Worm (Caenorhabditis elegans) whole organism, L3 larva: ENCODE results near the gene tre-2.

ENCODE experiments used
- R02D3.7 ChIP-seq: fragments of 150-350 bp; optimal IDR thresholded peaks from 2 replicates; lab custom pipeline; 2014; ENCODE audit warnings: missing biosample characterization, missing genetic modification characterization
- ZK546.5 ChIP-seq: sonication (generic microtip); optimal IDR thresholded peaks from 2 replicates; lab custom pipeline; 2017; ENCODE audit warnings: missing biosample characterization, missing genetic modification characterization
- ceh-82 ChIP-seq: fragments of 150-350 bp; optimal IDR thresholded peaks from 2 replicates; lab custom pipeline; 2014; ENCODE audit warnings: missing biosample characterization, missing genetic modification characterization
- elt-3 ChIP-seq, 3 experiments: fragments of 150-350 bp in 1 of 3; sonication (generic microtip) in 2 of 3; optimal IDR thresholded peaks; 2 replicates in 2 of 3; 4 replicates in 1 of 3; lab custom pipeline; 2014 to 2017; ENCODE audit warnings: missing biosample characterization in 3 of 3, missing genetic modification characterization in 3 of 3
- fkh-10 ChIP-seq: sonication (generic microtip); optimal IDR thresholded peaks from 2 replicates; lab custom pipeline; 2017; ENCODE audit warnings: missing biosample characterization, missing genetic modification reagents, missing genetic modification characterization
- nhr-28 ChIP-seq: fragments of 150-350 bp; optimal IDR thresholded peaks from 2 replicates; lab custom pipeline; 2014; ENCODE audit warnings: missing biosample characterization, missing genetic modification characterization
- sea-2 ChIP-seq: fragments of 150-350 bp; sonication (generic microtip); optimal IDR thresholded peaks from 4 replicates; lab custom pipeline; 2014; ENCODE audit warnings: missing biosample characterization, missing genetic modification reagents, missing genetic modification characterization
- skn-1 ChIP-seq: fragments of 150-350 bp; optimal IDR thresholded peaks from 2 replicates; lab custom pipeline; 2014; ENCODE audit warnings: missing biosample characterization, missing genetic modification characterization
- unc-62 ChIP-seq: fragments of 150-350 bp; sonication (generic microtip); optimal IDR thresholded peaks from 4 replicates; lab custom pipeline; 2014; ENCODE audit warnings: missing biosample characterization, missing genetic modification reagents, missing genetic modification characterization
- ztf-11 ChIP-seq: fragments of 150-350 bp; optimal IDR thresholded peaks from 2 replicates; lab custom pipeline; 2014; ENCODE audit warnings: missing biosample characterization, missing genetic modification characterization

- TF ChIP-seq elt-3 (tag; optimal IDR thresholded peaks at IDR 0.05; lab: Kevin White, UChicago) (no peak), skn-1 (tag; lab: Kevin White, UChicago) (no peak), R02D3.7 (no peak), fkh-10 (GFP tag; lab: Kevin White, UChicago) (no peak), ztf-11 (tag; lab: Kevin White, UChicago) (no peak), sea-2 (no peak), unc-62 (GFP tag; lab: Kevin White, UChicago) (no peak), ZK546.5 (no peak), nhr-28 (no peak), ceh-82 (tag; lab: Kevin White, UChicago) (no peak)
These were observed 30.5 kb downstream of the tre-2 start for ce11 chrIV:6852727-6853126.
